Comparison of ENCODE assay signal across 6 worm cellular contexts in the genomic region with DNA sequence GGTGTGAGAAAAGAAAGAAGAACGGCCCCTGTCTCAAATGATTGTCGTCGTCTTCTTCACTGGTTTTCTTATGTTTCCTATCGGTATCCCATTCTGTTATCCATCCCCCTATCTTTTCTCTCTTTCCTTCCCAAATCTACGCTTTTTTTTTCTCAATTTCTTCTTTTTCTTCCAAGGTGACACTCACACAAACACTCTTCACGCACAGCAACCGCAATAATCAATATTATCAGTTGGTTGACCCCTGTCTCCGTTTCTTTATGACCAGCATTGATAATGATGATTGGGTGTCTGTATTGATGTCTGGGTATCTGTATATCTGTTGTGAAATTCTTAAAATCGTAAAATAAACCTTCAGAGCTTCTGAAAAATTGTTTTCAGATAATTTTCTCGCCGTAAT.
A peak's percentile ranks its signal among the peaks of the same experiment; 100 is the strongest.
TF ChIP-seq lines count a peak whose summit lies in the region.

No protein-coding gene starts in this region.

TF ChIP-seq in whole organism, L1 larva, 84 proteins besides CTCF, POLR2A, EP300 and RAD21 (continues in another document):
- TF ChIP-seq elt-3 (tag; optimal IDR thresholded peaks at IDR 0.05; lab: Kevin White, UChicago) (peak in 3 of 6 experiments; percentile 12 to 82 (median 23)), pqm-1 (tag; optimal IDR thresholded peaks at IDR 0.05; lab: Kevin White, UChicago) (no peak), nhr-85 (tag; lab: Kevin White, UChicago) (no peak), ztf-4 (tag; optimal IDR thresholded peaks at IDR 0.05; lab: Kevin White, UChicago) (no peak), fkh-4 (tag; optimal IDR thresholded peaks at IDR 0.05; lab: Kevin White, UChicago; ENCODE audit: borderline replicate concordance) (no peak), ceh-90 (tag; optimal IDR thresholded peaks at IDR 0.05; lab: Kevin White, UChicago) (no peak), vab-15 (tag; optimal IDR thresholded peaks at IDR 0.05; lab: Kevin White, UChicago) (no peak), tlp-1 (tag; optimal IDR thresholded peaks at IDR 0.05; lab: Kevin White, UChicago) (no peak), nhr-76 (tag; optimal IDR thresholded peaks at IDR 0.05; lab: Kevin White, UChicago) (no peak), hlh-4 (tag; optimal IDR thresholded peaks at IDR 0.05; lab: Kevin White, UChicago) (no peak), blmp-1 (tag; optimal IDR thresholded peaks at IDR 0.05; lab: Kevin White, UChicago) (peak; percentile 67), sptf-1 (tag; optimal IDR thresholded peaks at IDR 0.05; lab: Kevin White, UChicago) (no peak), efl-1 (optimal IDR thresholded peaks at IDR 0.05; lab: Kevin White, UChicago) (no peak), efl-1 (GFP tag; optimal IDR thresholded peaks at IDR 0.05 in 1 of 2; lab: Kevin White, UChicago) (peak in 1 of 2 experiments; percentile 87), aha-1 (tag; optimal IDR thresholded peaks at IDR 0.05; lab: Kevin White, UChicago) (no peak)

TF ChIP-seq in whole organism, L2 larva, 48 proteins besides CTCF, POLR2A, EP300 and RAD21:
- TF ChIP-seq nhr-237 (tag; optimal IDR thresholded peaks at IDR 0.05; lab: Kevin White, UChicago) (no peak), crh-2 (tag; optimal IDR thresholded peaks at IDR 0.05; lab: Kevin White, UChicago) (peak; percentile 29), lsy-2 (tag; optimal IDR thresholded peaks at IDR 0.05; lab: Kevin White, UChicago) (peak in 1 of 2 experiments; percentile 28), fos-1 (tag; optimal IDR thresholded peaks at IDR 0.05; lab: Kevin White, UChicago) (peak; percentile 78), nhr-129 (tag; optimal IDR thresholded peaks at IDR 0.05; lab: Kevin White, UChicago) (peak; percentile 27), nhr-21 (tag; optimal IDR thresholded peaks at IDR 0.05; lab: Kevin White, UChicago) (no peak)

TF ChIP-seq in whole organism, L3 larva, 47 proteins besides CTCF, POLR2A, EP300 and RAD21 (continues in another document):
- TF ChIP-seq lin-39 (tag; optimal IDR thresholded peaks at IDR 0.05; lab: Kevin White, UChicago) (peak; percentile 8), nhr-77 (tag; optimal IDR thresholded peaks at IDR 0.05; lab: Kevin White, UChicago) (no peak), elt-3 (tag; optimal IDR thresholded peaks at IDR 0.05; lab: Kevin White, UChicago) (no peak), egl-27 (tag; optimal IDR thresholded peaks at IDR 0.05; lab: Kevin White, UChicago) (no peak), nhr-11 (tag; optimal IDR thresholded peaks at IDR 0.05; lab: Kevin White, UChicago) (no peak), lsy-12 (tag; optimal IDR thresholded peaks at IDR 0.05; lab: Kevin White, UChicago) (no peak), skn-1 (tag; optimal IDR thresholded peaks at IDR 0.05; lab: Kevin White, UChicago) (no peak), jun-1 (tag; optimal IDR thresholded peaks at IDR 0.05; lab: Kevin White, UChicago) (no peak), eor-1 (tag; optimal IDR thresholded peaks at IDR 0.05; lab: Kevin White, UChicago) (no peak), snpc-4 (tag; optimal IDR thresholded peaks at IDR 0.05; lab: Kevin White, UChicago) (no peak), fkh-10 (GFP tag; optimal IDR thresholded peaks at IDR 0.05; lab: Kevin White, UChicago) (no peak), aly-2 (tag; optimal IDR thresholded peaks at IDR 0.05; lab: Kevin White, UChicago) (no peak), nhr-237 (tag; optimal IDR thresholded peaks at IDR 0.05; lab: Kevin White, UChicago) (no peak), pqm-1 (tag; optimal IDR thresholded peaks at IDR 0.05; lab: Kevin White, UChicago) (no peak), sea-2 (GFP tag; optimal IDR thresholded peaks at IDR 0.05; lab: Kevin White, UChicago) (no peak), unc-39 (tag; optimal IDR thresholded peaks at IDR 0.05; lab: Kevin White, UChicago) (no peak), fkh-2 (tag; optimal IDR thresholded peaks at IDR 0.05; lab: Kevin White, UChicago) (no peak), nhr-23 (tag; optimal IDR thresholded peaks at IDR 0.05; lab: Kevin White, UChicago) (peak; percentile 63)

TF ChIP-seq in whole organism, L4 larva, 104 proteins besides CTCF, POLR2A, EP300 and RAD21 (continues in another document):
- TF ChIP-seq nhr-11 (tag; optimal IDR thresholded peaks at IDR 0.05; lab: Kevin White, UChicago) (peak; percentile 29), ceh-20 (GFP tag; IDR thresholded peaks at IDR 0.05; lab: Robert Waterston, UW) (no peak), duxl-1 (tag; optimal IDR thresholded peaks at IDR 0.05; lab: Kevin White, UChicago; ENCODE audit: poor library complexity) (no peak), fkh-10 (GFP tag; optimal IDR thresholded peaks at IDR 0.05; lab: Kevin White, UChicago) (no peak), saeg-2 (GFP tag; IDR thresholded peaks at IDR 0.05; lab: Robert Waterston, UW) (no peak), F49E8.2 (tag; optimal IDR thresholded peaks at IDR 0.05; lab: Kevin White, UChicago; ENCODE audit: borderline replicate concordance) (no peak), daf-16 (GFP tag; optimal IDR thresholded peaks at IDR 0.05; lab: Kevin White, UChicago) (no peak), daf-16 (tag; optimal IDR thresholded peaks at IDR 0.05; lab: Kevin White, UChicago) (no peak), nhr-6 (tag; optimal IDR thresholded peaks at IDR 0.05; lab: Kevin White, UChicago) (no peak), egl-43 (GFP tag; IDR thresholded peaks at IDR 0.05; lab: Robert Waterston, UW) (no peak), spr-3 (GFP tag; optimal IDR thresholded peaks at IDR 0.05; lab: Kevin White, UChicago) (no peak), ama-1 (optimal IDR thresholded peaks at IDR 0.05; lab: Kevin White, UChicago) (no peak), nhr-48 (tag; optimal IDR thresholded peaks at IDR 0.05; lab: Kevin White, UChicago) (no peak), madf-9 (GFP tag; conservative IDR thresholded peaks at IDR 0.05; lab: Robert Waterston, UW) (no peak), lin-29 (GFP tag; IDR thresholded peaks at IDR 0.05; lab: Robert Waterston, UW) (no peak), F44E2.7 (GFP tag; IDR thresholded peaks at IDR 0.05; lab: Robert Waterston, UW) (no peak), hmg-1.1 (GFP tag; IDR thresholded peaks at IDR 0.05; lab: Robert Waterston, UW) (no peak), unc-62 (GFP tag; optimal IDR thresholded peaks at IDR 0.05 in 1 of 2; lab: Kevin White, UChicago) (peak in 1 of 2 experiments; percentile 7), unc-62 (tag; optimal IDR thresholded peaks at IDR 0.05; lab: Kevin White, UChicago) (no peak)

TF ChIP-seq in whole organism, late embryonic, 69 proteins besides CTCF, POLR2A, EP300 and RAD21:
- TF ChIP-seq ceh-31 (tag; optimal IDR thresholded peaks at IDR 0.05; lab: Kevin White, UChicago) (no peak), hlh-30 (tag; optimal IDR thresholded peaks at IDR 0.05; lab: Kevin White, UChicago; ENCODE audit: insufficient read depth) (no peak), sdc-2 (tag; optimal IDR thresholded peaks at IDR 0.05; lab: Kevin White, UChicago) (no peak), elt-2 (tag; optimal IDR thresholded peaks at IDR 0.05; lab: Kevin White, UChicago) (peak; percentile 27), odd-2 (tag; optimal IDR thresholded peaks at IDR 0.05; lab: Kevin White, UChicago) (no peak), madf-2 (tag; optimal IDR thresholded peaks at IDR 0.05; lab: Kevin White, UChicago) (no peak)

TF ChIP-seq in whole organism, young adult, 124 proteins besides CTCF, POLR2A, EP300 and RAD21:
- peak; percentile 32 for TF ChIP-seq nhr-80 (tag; optimal IDR thresholded peaks at IDR 0.05; lab: Kevin White, UChicago)
- TF ChIP-seq snpc-1.3 (tag; optimal IDR thresholded peaks at IDR 0.05; lab: Kevin White, UChicago; ENCODE audit: insufficient read depth) = no peak
- TF ChIP-seq cebp-1 (GFP tag; IDR thresholded peaks at IDR 0.05; lab: Robert Waterston, UW) = no peak
- TF ChIP-seq cebp-1 (tag; optimal IDR thresholded peaks at IDR 0.05; lab: Kevin White, UChicago) = peak; percentile 48
